Worm (Caenorhabditis elegans): ENCODE data around the gene Y51B9A.9.

DNA sequence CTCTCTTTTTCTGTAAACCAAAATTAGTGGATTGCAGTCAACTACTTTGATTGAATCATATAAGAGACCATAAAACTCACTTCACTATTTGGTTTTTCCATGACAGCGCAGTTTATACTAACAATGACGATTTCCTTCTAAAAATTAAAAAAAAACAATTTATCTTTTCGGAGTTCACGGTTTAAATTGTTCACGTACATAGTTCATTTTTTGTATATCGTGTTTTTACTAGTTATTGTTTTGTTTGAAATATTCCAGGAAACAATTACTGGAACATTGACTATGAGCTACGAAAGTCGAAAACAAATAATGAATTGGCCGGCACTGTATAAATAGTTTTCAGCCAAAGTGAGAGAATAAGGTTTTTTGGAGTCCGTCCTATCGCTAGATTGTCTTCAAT lies 4.7 kb downstream of the Y51B9A.9 start, which contains the start of gene lido-17:
- TF ChIP-seq nhr-237 (tag; optimal IDR thresholded peaks at IDR 0.05) (no peak), snpc-4 (tag; optimal IDR thresholded peaks at IDR 0.05) (no peak), R02D3.7 (tag; optimal IDR thresholded peaks at IDR 0.05) (no peak), aly-2 (tag; optimal IDR thresholded peaks at IDR 0.05) (no peak), unc-55 (GFP tag; optimal IDR thresholded peaks at IDR 0.05) (no peak), ama-1 (optimal IDR thresholded peaks at IDR 0.05) (no peak)
